Fruit fly (Drosophila melanogaster) whole organism, embryonic: ENCODE measurements around the gene CG9961.

ENCODE experiments used
- Adf1 ChIP-seq: fragments of 200-800 bp; sonication (Bioruptor generic); IDR thresholded peaks from 2 replicates; pipeline ENCODE4 v1.3.6; 2022; ENCODE audit warnings: missing biosample characterization, missing genetic modification characterization
- CG11398 ChIP-seq: fragments of 200-800 bp; sonication (Bioruptor generic); optimal IDR thresholded peaks from 2 replicates; lab custom pipeline; 2016; ENCODE audit warnings: missing biosample characterization, missing genetic modification characterization
- CG11504 ChIP-seq: fragments of 200-800 bp; sonication (Bioruptor generic); optimal IDR thresholded peaks from 3 replicates; lab custom pipeline; 2019; ENCODE audit warnings: missing biosample characterization, mild to moderate bottlenecking, missing genetic modification characterization, moderate library complexity
- CG11696 ChIP-seq: fragments of 200-800 bp; sonication (Bioruptor generic); IDR thresholded peaks from 2 replicates; pipeline ENCODE4 v1.3.6; 2022; ENCODE audit warnings: missing biosample characterization, missing genetic modification characterization
- CG13123 ChIP-seq: fragments of 200-800 bp; sonication (Bioruptor generic); optimal IDR thresholded peaks from 2 replicates; lab custom pipeline; 2016; ENCODE audit warnings: missing biosample characterization, missing genetic modification characterization
- CG13624 ChIP-seq: fragments of 200-800 bp; sonication (Bioruptor generic); optimal IDR thresholded peaks from 2 replicates; lab custom pipeline; 2016; ENCODE audit warnings: missing biosample characterization, missing genetic modification characterization
- CG13894 ChIP-seq: fragments of 200-800 bp; sonication (Bioruptor generic); optimal IDR thresholded peaks from 3 replicates; lab custom pipeline; 2018; ENCODE audit warnings: missing biosample characterization, mild to moderate bottlenecking, missing genetic modification characterization, moderate library complexity
- CG14860 ChIP-seq: fragments of 200-800 bp; sonication (Bioruptor generic); IDR thresholded peaks from 3 replicates; pipeline ENCODE4 v1.3.6; 2022; ENCODE audit warnings: missing biosample characterization, missing genetic modification characterization; ENCODE audit not compliant: partially characterized antibody
- CG1602 ChIP-seq: fragments of 200-800 bp; sonication (Bioruptor generic); optimal IDR thresholded peaks from 3 replicates; lab custom pipeline; 2016; ENCODE audit warnings: missing biosample characterization, missing genetic modification characterization
- CG1647 ChIP-seq: fragments of 200-800 bp; sonication (Bioruptor generic); optimal IDR thresholded peaks from 3 replicates; lab custom pipeline; 2016; ENCODE audit warnings: missing biosample characterization, missing genetic modification characterization
- CG16815 ChIP-seq: fragments of 200-800 bp; sonication (Bioruptor generic); optimal IDR thresholded peaks from 3 replicates; lab custom pipeline; 2017; ENCODE audit warnings: missing biosample characterization, mild to moderate bottlenecking, missing genetic modification characterization
- CG17186 ChIP-seq: fragments of 200-800 bp; sonication (Bioruptor generic); optimal IDR thresholded peaks from 3 replicates; lab custom pipeline; 2017; ENCODE audit warnings: missing biosample characterization, missing genetic modification reagents, missing genetic modification characterization
- CG1792 ChIP-seq: fragments of 200-800 bp; sonication (Bioruptor generic); optimal IDR thresholded peaks from 2 replicates; lab custom pipeline; 2016; ENCODE audit warnings: missing biosample characterization, missing genetic modification characterization
- CG1832 ChIP-seq: fragments of 200-800 bp; sonication (Bioruptor generic); optimal IDR thresholded peaks from 2 replicates; lab custom pipeline; 2017; ENCODE audit warnings: missing biosample characterization, mild to moderate bottlenecking, missing genetic modification characterization, inconsistent platforms
- CG18764 ChIP-seq: fragments of 200-800 bp; sonication (Bioruptor generic); optimal IDR thresholded peaks from 3 replicates; lab custom pipeline; 2016; ENCODE audit warnings: missing biosample characterization, missing genetic modification characterization
- CG32532 ChIP-seq: fragments of 200-800 bp; sonication (Bioruptor generic); IDR thresholded peaks from 2 replicates; pipeline ENCODE4 v1.3.6; 2022; ENCODE audit warnings: missing biosample characterization, missing genetic modification characterization
- CG34224 ChIP-seq: fragments of 200-800 bp; sonication (Bioruptor generic); IDR thresholded peaks from 3 replicates; pipeline ENCODE4 v1.3.6; 2022; ENCODE audit warnings: missing biosample characterization, missing genetic modification characterization; ENCODE audit not compliant: partially characterized antibody
- CG4854 ChIP-seq: fragments of 200-800 bp; sonication (Bioruptor generic); optimal IDR thresholded peaks from 2 replicates; lab custom pipeline; 2016; ENCODE audit warnings: missing biosample characterization, missing genetic modification characterization, inconsistent platforms
- CG5953 ChIP-seq: fragments of 200-800 bp; sonication (Bioruptor generic); IDR thresholded peaks from 2 replicates; pipeline ENCODE4 v1.3.6; 2022; ENCODE audit warnings: missing biosample characterization, missing genetic modification characterization
- CG6689 ChIP-seq: fragments of 200-800 bp; sonication (Bioruptor generic); IDR thresholded peaks from 2 replicates; pipeline ENCODE4 v1.3.6; 2022; ENCODE audit warnings: missing biosample characterization, missing genetic modification characterization
- CG6791 ChIP-seq: fragments of 200-800 bp; sonication (Bioruptor generic); IDR thresholded peaks from 3 replicates; pipeline ENCODE4 v1.3.6; 2022; ENCODE audit warnings: missing biosample characterization, missing genetic modification characterization; ENCODE audit not compliant: partially characterized antibody
- Chrac-16 ChIP-seq: fragments of 200-800 bp; sonication (Bioruptor generic); optimal IDR thresholded peaks from 3 replicates; lab custom pipeline; 2016; ENCODE audit warnings: missing biosample characterization, missing genetic modification characterization
- Dek ChIP-seq: fragments of 200-800 bp; sonication (Bioruptor generic); optimal IDR thresholded peaks from 3 replicates; lab custom pipeline; 2019; ENCODE audit warnings: missing biosample characterization, mild to moderate bottlenecking, missing genetic modification characterization, moderate library complexity
- ERR ChIP-seq: fragments of 200-800 bp; sonication (Bioruptor generic); optimal IDR thresholded peaks from 2 replicates; lab custom pipeline; 2016; ENCODE audit warnings: missing biosample characterization, missing genetic modification characterization
- Hmx ChIP-seq: fragments of 200-800 bp; sonication (Bioruptor generic); optimal IDR thresholded peaks from 2 replicates; lab custom pipeline; 2016; ENCODE audit warnings: missing biosample characterization, missing genetic modification characterization
- Hsf ChIP-seq: fragments of 200-800 bp; sonication (Bioruptor generic); optimal IDR thresholded peaks from 3 replicates; lab custom pipeline; 2016; ENCODE audit warnings: missing biosample characterization, missing genetic modification characterization
- Mrtf ChIP-seq: fragments of 200-800 bp; sonication (Bioruptor generic); IDR thresholded peaks from 3 replicates; pipeline ENCODE4 v1.3.6; 2022; ENCODE audit warnings: missing biosample characterization, missing genetic modification characterization
- NC2β ChIP-seq: fragments of 200-800 bp; sonication (Bioruptor generic); optimal IDR thresholded peaks from 2 replicates; lab custom pipeline; 2016; ENCODE audit warnings: missing biosample characterization, missing genetic modification characterization
- Nf-YB ChIP-seq: fragments of 200-800 bp; sonication (Bioruptor generic); optimal IDR thresholded peaks from 3 replicates; lab custom pipeline; 2019; ENCODE audit warnings: missing biosample characterization, mild to moderate bottlenecking, missing genetic modification characterization, moderate library complexity
- Nf-YC ChIP-seq: fragments of 200-800 bp; optimal IDR thresholded peaks from 3 replicates; lab custom pipeline; 2019; ENCODE audit warnings: missing biosample characterization, mild to moderate bottlenecking, missing genetic modification characterization, moderate library complexity
- Sox100B ChIP-seq: fragments of 200-800 bp; sonication (Bioruptor generic); optimal IDR thresholded peaks from 3 replicates; lab custom pipeline; 2018; ENCODE audit warnings: missing biosample characterization, mild to moderate bottlenecking, missing genetic modification characterization
- Usf ChIP-seq: fragments of 200-800 bp; sonication (Bioruptor generic); optimal IDR thresholded peaks from 2 replicates; lab custom pipeline; 2017; ENCODE audit warnings: missing genotype, missing biosample characterization, missing genetic modification characterization
- btn ChIP-seq: fragments of 200-800 bp; sonication (Bioruptor generic); optimal IDR thresholded peaks from 2 replicates; lab custom pipeline; 2016; ENCODE audit warnings: missing biosample characterization, missing genetic modification characterization
- da ChIP-seq: fragments of 200-800 bp; sonication (Bioruptor generic); optimal IDR thresholded peaks from 2 replicates; lab custom pipeline; 2016; ENCODE audit warnings: missing biosample characterization, missing genetic modification characterization
- dati ChIP-seq: fragments of 200-800 bp; sonication (Bioruptor generic); IDR thresholded peaks from 2 replicates; pipeline ENCODE4 v1.3.6; 2022; ENCODE audit warnings: missing biosample characterization, missing genetic modification characterization
- gfzf ChIP-seq: fragments of 200-800 bp; sonication (Bioruptor generic); optimal IDR thresholded peaks from 2 replicates; lab custom pipeline; 2016; ENCODE audit warnings: missing biosample characterization, mild to moderate bottlenecking, missing genetic modification characterization, moderate library complexity
- gsb-n ChIP-seq: fragments of 200-800 bp; sonication (Bioruptor generic); optimal IDR thresholded peaks from 3 replicates; lab custom pipeline; 2018; ENCODE audit warnings: missing biosample characterization, mild to moderate bottlenecking, missing genetic modification characterization
- ken ChIP-seq: fragments of 200-800 bp; sonication (Bioruptor generic); IDR thresholded peaks from 3 replicates; pipeline ENCODE4 v1.3.6; 2022; ENCODE audit warnings: missing biosample characterization, missing genetic modification characterization
- lilli ChIP-seq: fragments of 200-800 bp; sonication (Bioruptor generic); optimal IDR thresholded peaks from 3 replicates; lab custom pipeline; 2016; ENCODE audit warnings: missing biosample characterization, missing genetic modification characterization
- nau ChIP-seq: fragments of 200-800 bp; sonication (Bioruptor generic); optimal IDR thresholded peaks from 3 replicates; lab custom pipeline; 2017; ENCODE audit warnings: missing biosample characterization, mild to moderate bottlenecking, missing genetic modification characterization, missing genetic modification reagents
- nom ChIP-seq: fragments of 200-800 bp; sonication (Bioruptor generic); optimal IDR thresholded peaks from 2 replicates; lab custom pipeline; 2017; ENCODE audit warnings: missing biosample characterization, missing genetic modification characterization, mild to moderate bottlenecking, moderate library complexity, missing genetic modification reagents
- odd ChIP-seq: fragments of 200-800 bp; sonication (Bioruptor generic); optimal IDR thresholded peaks from 2 replicates; lab custom pipeline; 2017; ENCODE audit warnings: missing biosample characterization, mild to moderate bottlenecking, missing genetic modification characterization
- run ChIP-seq: fragments of 200-800 bp; sonication (Bioruptor generic); optimal IDR thresholded peaks from 3 replicates; lab custom pipeline; 2018; ENCODE audit warnings: missing biosample characterization, mild to moderate bottlenecking, missing genetic modification characterization
- salm ChIP-seq: fragments of 200-800 bp; sonication (Bioruptor generic); optimal IDR thresholded peaks from 2 replicates; lab custom pipeline; 2018; ENCODE audit warnings: missing biosample characterization, mild to moderate bottlenecking, missing genetic modification characterization
- sisA ChIP-seq: fragments of 200-800 bp; sonication (Bioruptor generic); IDR thresholded peaks from 2 replicates; pipeline ENCODE4 v1.3.6; 2022; ENCODE audit warnings: missing biosample characterization, missing genetic modification characterization
- slou ChIP-seq: fragments of 200-800 bp; sonication (Bioruptor generic); optimal IDR thresholded peaks from 3 replicates; lab custom pipeline; 2016; ENCODE audit warnings: missing biosample characterization, missing genetic modification characterization
- slp2 ChIP-seq: fragments of 200-800 bp; sonication (Bioruptor generic); optimal IDR thresholded peaks from 2 replicates; lab custom pipeline; 2016; ENCODE audit warnings: missing biosample characterization, missing genetic modification characterization
- sob ChIP-seq: fragments of 200-800 bp; sonication (Bioruptor generic); IDR thresholded peaks from 2 replicates; pipeline ENCODE4 v1.3.6; 2022; ENCODE audit warnings: missing biosample characterization, missing genetic modification characterization
- ssp ChIP-seq: fragments of 200-800 bp; sonication (Bioruptor generic); IDR thresholded peaks from 2 replicates; pipeline ENCODE4 v1.3.6; 2022; ENCODE audit warnings: missing biosample characterization, missing genetic modification characterization
- wdn ChIP-seq: fragments of 200-800 bp; sonication (Bioruptor generic); IDR thresholded peaks from 2 replicates; pipeline ENCODE4 v1.3.6; 2022; ENCODE audit warnings: missing biosample characterization, missing genetic modification characterization

Gene CG9961

dm6 chr2L:2731370-2732138 is 13.2 kb downstream of the CG9961 start (continued):
- TF ChIP-seq CG14860 (GFP tag; lab: Robert Waterston, UW) (no peak), nau (no peak), run (no peak), CG17186 (no peak), CG11504 (peak; percentile 57), sisA (GFP tag; lab: Robert Waterston, UW) (peak; percentile 38; the same call in 1 of the 2 replicates), nom (GFP tag; lab: Kevin White, UChicago) (no peak), sob (GFP tag; lab: Robert Waterston, UW) (peak; percentile 32; the same call in 1 of the 2 replicates), CG13624 (peak; percentile 18), Hmx (no peak), Usf (no peak), ERR (no peak), odd (GFP tag; lab: Kevin White, UChicago) (no peak), dati (GFP tag; lab: Robert Waterston, UW) (no peak), lilli (peak; percentile 20), CG1647 (no peak), salm (tag; lab: Kevin White, UChicago) (no peak), Adf1 (GFP tag; lab: Robert Waterston, UW) (no peak), CG4854 (GFP tag; lab: Kevin White, UChicago) (no peak), CG1602 (GFP tag; lab: Kevin White, UChicago) (no peak), Hsf (GFP tag; lab: Kevin White, UChicago) (no peak), btn (GFP tag; lab: Kevin White, UChicago) (no peak), wdn (GFP tag; lab: Robert Waterston, UW) (no peak), CG11398 (GFP tag; lab: Kevin White, UChicago) (no peak), CG13894 (tag; lab: Kevin White, UChicago) (no peak), Mrtf (GFP tag; lab: Robert Waterston, UW) (0 out of 3 replicates have a peak, but pooled peaks have one; percentile 19), Chrac-16 (no peak), CG34224 (no peak), Dek (tag; lab: Kevin White, UChicago) (no peak), slou (GFP tag; lab: Kevin White, UChicago) (no peak), slp2 (GFP tag; lab: Kevin White, UChicago) (no peak), CG5953 (GFP tag; lab: Robert Waterston, UW) (no peak), gfzf (GFP tag; lab: Kevin White, UChicago) (no peak), CG13123 (GFP tag; lab: Kevin White, UChicago) (no peak), Nf-YB (GFP tag; lab: Kevin White, UChicago) (no peak), ken (no peak), NC2β (GFP tag; lab: Kevin White, UChicago) (peak; percentile 11), CG11696 (no peak), CG32532 (no peak), CG6791 (GFP tag; lab: Robert Waterston, UW) (no peak), CG6689 (peak; percentile 67; the same call in 1 of the 2 replicates), CG1792 (GFP tag; lab: Kevin White, UChicago) (no peak), Nf-YC (tag; lab: Kevin White, UChicago) (no peak), CG1832 (GFP tag; lab: Kevin White, UChicago) (no peak), Sox100B (GFP tag; lab: Kevin White, UChicago) (peak; percentile 33), gsb-n (tag; lab: Kevin White, UChicago) (no peak), CG18764 (GFP tag; lab: Kevin White, UChicago) (no peak), CG16815 (GFP tag; lab: Kevin White, UChicago) (no peak), ssp (GFP tag; lab: Robert Waterston, UW) (no peak), da (GFP tag; lab: Kevin White, UChicago) (no peak)
